Fruit fly (Drosophila melanogaster) whole organism, embryonic: ENCODE data around the gene CG6511.

Source experiments
- Ada2b ChIP-seq: fragments of 200-800 bp; sonication (Bioruptor generic); IDR thresholded peaks from 2 replicates; pipeline ENCODE4 v1.3.6; 2022; ENCODE audit warnings: missing biosample characterization, missing genetic modification characterization
- BEAF-32 ChIP-seq: fragments of 200-800 bp; sonication (Bioruptor generic); optimal IDR thresholded peaks from 3 replicates; lab custom pipeline; 2017; ENCODE audit warnings: missing biosample characterization, missing genetic modification characterization, mild to moderate bottlenecking, moderate library complexity, missing genetic modification reagents
- CG11093 ChIP-seq: fragments of 200-800 bp; sonication (Bioruptor generic); IDR thresholded peaks from 3 replicates; pipeline ENCODE4 v1.3.6; 2022; ENCODE audit warnings: missing biosample characterization, missing genetic modification characterization
- CG12219 ChIP-seq: fragments of 200-800 bp; sonication (Bioruptor generic); optimal IDR thresholded peaks from 3 replicates; lab custom pipeline; 2018; ENCODE audit warnings: missing biosample characterization, mild to moderate bottlenecking, missing genetic modification characterization
- CG12659 ChIP-seq: fragments of 200-800 bp; sonication (Bioruptor generic); optimal IDR thresholded peaks from 3 replicates; lab custom pipeline; 2017; ENCODE audit warnings: mild to moderate bottlenecking, missing biosample characterization, missing genetic modification reagents, missing genetic modification characterization
- CG12769 ChIP-seq: fragments of 200-800 bp; sonication (Bioruptor generic); optimal IDR thresholded peaks from 2 replicates; lab custom pipeline; 2019; ENCODE audit warnings: missing biosample characterization, mild to moderate bottlenecking, missing genetic modification characterization, moderate library complexity
- CG14050 ChIP-seq: fragments of 200-800 bp; sonication (Bioruptor generic); IDR thresholded peaks from 3 replicates; pipeline ENCODE4 v1.3.6; 2022; ENCODE audit warnings: missing biosample characterization, missing genetic modification characterization
- CG14965 ChIP-seq: fragments of 200-800 bp; sonication (Bioruptor generic); optimal IDR thresholded peaks from 2 replicates; lab custom pipeline; 2016; ENCODE audit warnings: missing biosample characterization, missing genetic modification characterization, borderline replicate concordance
- CG15601 ChIP-seq: fragments of 200-800 bp; sonication (Bioruptor generic); optimal IDR thresholded peaks from 3 replicates; lab custom pipeline; 2019; ENCODE audit warnings: missing biosample characterization, mild to moderate bottlenecking, missing genetic modification characterization, moderate library complexity
- CG15696 ChIP-seq: fragments of 200-800 bp; sonication (Bioruptor generic); optimal IDR thresholded peaks from 2 replicates; lab custom pipeline; 2019; ENCODE audit warnings: missing biosample characterization, mild to moderate bottlenecking, missing genetic modification characterization, moderate library complexity
- CG17568 ChIP-seq: fragments of 200-800 bp; sonication (Bioruptor generic); optimal IDR thresholded peaks from 2 replicates; lab custom pipeline; 2018; ENCODE audit warnings: missing biosample characterization, mild to moderate bottlenecking, missing genetic modification characterization, moderate library complexity
- CG17612 ChIP-seq: fragments of 200-800 bp; sonication (Bioruptor generic); IDR thresholded peaks from 2 replicates; pipeline ENCODE4 v1.3.6; 2022; ENCODE audit warnings: missing biosample characterization, missing genetic modification characterization
- CG18599 ChIP-seq: fragments of 200-800 bp; sonication (Bioruptor generic); optimal IDR thresholded peaks from 3 replicates; lab custom pipeline; 2017; ENCODE audit warnings: missing biosample characterization, missing genetic modification characterization, mild to moderate bottlenecking, moderate library complexity, missing genetic modification reagents
- CG2120 ChIP-seq: fragments of 200-800 bp; sonication (Bioruptor generic); optimal IDR thresholded peaks from 3 replicates; lab custom pipeline; 2016; ENCODE audit warnings: missing biosample characterization, missing genetic modification characterization
- CG30020 ChIP-seq: fragments of 200-800 bp; optimal IDR thresholded peaks from 2 replicates; lab custom pipeline; 2019; ENCODE audit warnings: missing biosample characterization, mild to moderate bottlenecking, missing genetic modification characterization, moderate library complexity
- CG33213 ChIP-seq: fragments of 200-800 bp; sonication (Bioruptor generic); optimal IDR thresholded peaks from 3 replicates; lab custom pipeline; 2016; ENCODE audit warnings: missing biosample characterization, missing genetic modification characterization
- CG34422 ChIP-seq: fragments of 200-800 bp; sonication (Bioruptor generic); IDR thresholded peaks from 3 replicates; pipeline ENCODE4 v1.3.6; 2022; ENCODE audit warnings: missing biosample characterization, missing genetic modification characterization
- CG4424 ChIP-seq: fragments of 200-800 bp; sonication (Bioruptor generic); optimal IDR thresholded peaks from 3 replicates; lab custom pipeline; 2016; ENCODE audit warnings: missing biosample characterization, missing genetic modification characterization
- CG4617 ChIP-seq: fragments of 200-800 bp; sonication (Bioruptor generic); optimal IDR thresholded peaks from 3 replicates; lab custom pipeline; 2016; ENCODE audit warnings: missing biosample characterization, missing genetic modification characterization, borderline replicate concordance
- CG7556 ChIP-seq: fragments of 200-800 bp; sonication (Bioruptor generic); optimal IDR thresholded peaks from 2 replicates; lab custom pipeline; 2017; ENCODE audit warnings: missing biosample characterization, mild to moderate bottlenecking, missing genetic modification characterization
- CG7745 ChIP-seq: fragments of 200-800 bp; sonication (Bioruptor generic); optimal IDR thresholded peaks from 2 replicates; lab custom pipeline; 2018; ENCODE audit warnings: missing biosample characterization, mild to moderate bottlenecking, missing genetic modification characterization, moderate library complexity
- CG8359 ChIP-seq: fragments of 200-800 bp; sonication (Bioruptor generic); optimal IDR thresholded peaks from 2 replicates; lab custom pipeline; 2017; ENCODE audit warnings: missing biosample characterization, mild to moderate bottlenecking, missing genetic modification characterization, borderline replicate concordance
- CG8765 ChIP-seq: fragments of 200-800 bp; sonication (Bioruptor generic); IDR thresholded peaks from 2 replicates; pipeline ENCODE4 v1.3.6; 2022; ENCODE audit warnings: missing biosample characterization, missing genetic modification characterization
- CoRest ChIP-seq: fragments of 200-800 bp; sonication (Bioruptor generic); optimal IDR thresholded peaks from 3 replicates; lab custom pipeline; 2018; ENCODE audit warnings: missing biosample characterization, mild to moderate bottlenecking, missing genetic modification characterization, moderate library complexity
- D19A ChIP-seq: fragments of 200-800 bp; optimal IDR thresholded peaks from 3 replicates; lab custom pipeline; 2019; ENCODE audit warnings: missing biosample characterization, mild to moderate bottlenecking, missing genetic modification characterization, moderate library complexity
- Doc2 ChIP-seq: fragments of 200-800 bp; sonication (Bioruptor generic); IDR thresholded peaks from 2 replicates; pipeline ENCODE4 v1.3.6; 2022; ENCODE audit warnings: missing biosample characterization, missing genetic modification characterization
- ERR ChIP-seq: fragments of 200-800 bp; sonication (Bioruptor generic); optimal IDR thresholded peaks from 2 replicates; lab custom pipeline; 2016; ENCODE audit warnings: missing biosample characterization, missing genetic modification characterization
- H15 ChIP-seq: fragments of 200-800 bp; sonication (Bioruptor generic); IDR thresholded peaks from 3 replicates; pipeline ENCODE4 v1.3.6; 2022; ENCODE audit warnings: missing biosample characterization, missing genetic modification characterization
- Hey ChIP-seq: fragments of 200-800 bp; sonication (Bioruptor generic); optimal IDR thresholded peaks from 3 replicates; lab custom pipeline; 2018; ENCODE audit warnings: missing biosample characterization, mild to moderate bottlenecking, missing genetic modification characterization
- Hr39 ChIP-seq: fragments of >200 bp; optimal IDR thresholded peaks from 2 replicates; lab custom pipeline; 2017
- Kr ChIP-seq: fragments of 200-800 bp; sonication (Bioruptor generic); optimal IDR thresholded peaks from 2 replicates; lab custom pipeline; 2017; ENCODE audit warnings: missing biosample characterization, mild to moderate bottlenecking, missing genetic modification characterization
- Max ChIP-seq: fragments of 200-800 bp; sonication (Bioruptor generic); optimal IDR thresholded peaks from 2 replicates; lab custom pipeline; 2016; ENCODE audit warnings: missing biosample characterization, mild to moderate bottlenecking, missing genetic modification characterization
- Spps ChIP-seq: fragments of 200-800 bp; sonication (Bioruptor generic); optimal IDR thresholded peaks from 2 replicates; lab custom pipeline; 2018; ENCODE audit warnings: missing biosample characterization, mild to moderate bottlenecking, missing genetic modification characterization
- caup ChIP-seq: fragments of 200-800 bp; sonication (Bioruptor generic); optimal IDR thresholded peaks from 3 replicates; lab custom pipeline; 2017; ENCODE audit warnings: missing biosample characterization, mild to moderate bottlenecking, missing genetic modification characterization, moderate library complexity; ENCODE audit not compliant: severe bottlenecking
- dysf ChIP-seq: fragments of 200-800 bp; sonication (Bioruptor generic); IDR thresholded peaks from 3 replicates; pipeline ENCODE4 v1.3.6; 2022; ENCODE audit warnings: missing biosample characterization, missing genetic modification characterization
- emc ChIP-seq: fragments of 200-800 bp; sonication (Bioruptor generic); optimal IDR thresholded peaks from 2 replicates; lab custom pipeline; 2016; ENCODE audit warnings: missing biosample characterization, missing genetic modification characterization
- grn ChIP-seq: fragments of 200-800 bp; sonication (Bioruptor generic); optimal IDR thresholded peaks from 3 replicates; lab custom pipeline; 2017; ENCODE audit warnings: missing biosample characterization, missing genetic modification characterization
- jigr1 ChIP-seq: fragments of 200-800 bp; sonication (Bioruptor generic); IDR thresholded peaks from 3 replicates; pipeline ENCODE4 v1.3.6; 2022; ENCODE audit warnings: missing biosample characterization, missing genetic modification characterization
- kah ChIP-seq: fragments of 200-800 bp; sonication (Bioruptor generic); optimal IDR thresholded peaks from 2 replicates; lab custom pipeline; 2018; ENCODE audit warnings: missing biosample characterization, mild to moderate bottlenecking, missing genetic modification characterization
- kay ChIP-seq: fragments of 200-800 bp; sonication (Bioruptor generic); optimal IDR thresholded peaks from 2 replicates; lab custom pipeline; 2016; ENCODE audit warnings: missing biosample characterization, missing genetic modification characterization
- nom ChIP-seq: fragments of 200-800 bp; sonication (Bioruptor generic); optimal IDR thresholded peaks from 2 replicates; lab custom pipeline; 2017; ENCODE audit warnings: missing biosample characterization, missing genetic modification characterization, mild to moderate bottlenecking, moderate library complexity, missing genetic modification reagents
- oc ChIP-seq: fragments of 200-800 bp; sonication (Bioruptor generic); optimal IDR thresholded peaks from 2 replicates; lab custom pipeline; 2018; ENCODE audit warnings: missing biosample characterization, mild to moderate bottlenecking, missing genetic modification characterization, moderate library complexity
- odd ChIP-seq: fragments of 200-800 bp; sonication (Bioruptor generic); optimal IDR thresholded peaks from 2 replicates; lab custom pipeline; 2017; ENCODE audit warnings: missing biosample characterization, mild to moderate bottlenecking, missing genetic modification characterization
- pfk ChIP-seq: fragments of 200-800 bp; sonication (Bioruptor generic); optimal IDR thresholded peaks from 2 replicates; lab custom pipeline; 2018; ENCODE audit warnings: missing biosample characterization, mild to moderate bottlenecking, missing genetic modification characterization, moderate library complexity
- pzg ChIP-seq: fragments of 200-800 bp; sonication (Bioruptor generic); optimal IDR thresholded peaks from 3 replicates; lab custom pipeline; 2018; ENCODE audit warnings: missing biosample characterization, mild to moderate bottlenecking, missing genetic modification characterization, moderate library complexity
- rib ChIP-seq: fragments of 200-800 bp; sonication (Bioruptor generic); IDR thresholded peaks from 2 replicates; pipeline ENCODE4 v1.3.6; 2022; ENCODE audit warnings: missing biosample characterization, missing genetic modification characterization
- shn ChIP-seq: fragments of 200-800 bp; sonication (Bioruptor generic); optimal IDR thresholded peaks from 3 replicates; lab custom pipeline; 2016; ENCODE audit warnings: missing biosample characterization, missing genetic modification characterization
- sug ChIP-seq: fragments of 200-800 bp; optimal IDR thresholded peaks from 2 replicates; lab custom pipeline; 2019; ENCODE audit warnings: missing biosample characterization, mild to moderate bottlenecking, missing genetic modification characterization, moderate library complexity
- ttk ChIP-seq: fragments of 200-800 bp; sonication (Bioruptor generic); IDR thresholded peaks from 2 replicates; pipeline ENCODE4 v2.1.2; 2022; ENCODE audit warnings: missing biosample characterization, missing genetic modification characterization
- wek ChIP-seq: fragments of 200-800 bp; sonication (Bioruptor generic); optimal IDR thresholded peaks from 3 replicates; lab custom pipeline; 2018; ENCODE audit warnings: missing biosample characterization, mild to moderate bottlenecking, missing genetic modification characterization, moderate library complexity

CG6511 gene

DNA sequence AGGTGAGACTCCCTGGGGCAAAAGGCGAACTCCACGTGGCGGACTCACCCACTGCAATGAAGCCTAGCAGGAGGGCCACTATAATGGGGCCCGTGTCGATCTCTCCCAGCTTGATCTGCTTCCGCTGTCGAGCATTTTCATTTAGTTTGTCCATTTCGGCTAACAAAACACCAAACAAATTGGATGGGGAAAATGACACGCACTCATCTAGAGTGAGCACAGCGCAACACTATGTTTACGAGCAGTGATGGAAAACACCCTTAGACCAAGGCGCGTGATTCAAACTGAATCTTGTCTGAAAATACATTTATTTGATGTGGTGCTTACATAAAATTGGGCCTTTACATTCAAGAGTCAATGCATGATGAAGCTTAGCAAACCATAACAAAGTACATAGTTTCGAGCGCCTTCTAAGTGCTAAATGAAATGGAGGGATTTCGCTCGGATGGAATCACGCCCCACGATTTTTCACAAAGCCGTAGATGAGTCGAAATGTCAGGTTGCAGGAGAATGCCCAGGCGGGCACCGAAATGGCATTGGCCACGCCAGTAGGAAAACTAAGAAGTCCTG, 1.0 kb upstream of the CG6511 start, which contains the start of gene SrpRbeta (continued):
- TF ChIP-seq CG7556 (GFP tag; lab: Kevin White, UChicago) (no peak), CG14965 (no peak), CG2120 (GFP tag; lab: Kevin White, UChicago) (peak; percentile 69), Hey (tag; lab: Kevin White, UChicago) (no peak), CG18599 (GFP tag; lab: Kevin White, UChicago) (peak; percentile 24), CG34422 (peak; percentile 35; the same call in 1 of the 3 replicates), Spps (tag; lab: Kevin White, UChicago) (no peak), caup (GFP tag; lab: Kevin White, UChicago) (peak; percentile 14), CG30020 (tag; lab: Kevin White, UChicago) (no peak), CG11093 (GFP tag; lab: Robert Waterston, UW) (no peak), odd (GFP tag; lab: Kevin White, UChicago) (no peak), CG4424 (GFP tag; lab: Kevin White, UChicago) (peak; percentile 21), Kr (no peak), sug (tag; lab: Kevin White, UChicago) (peak; percentile 20), BEAF-32 (GFP tag; lab: Kevin White, UChicago) (peak; percentile 15), Ada2b (GFP tag; lab: Robert Waterston, UW) (0 out of 2 replicates have a peak, but pooled peaks have one; percentile 3), CoRest (tag; lab: Kevin White, UChicago) (no peak), CG8765 (GFP tag; lab: Robert Waterston, UW) (no peak), CG17568 (GFP tag; lab: Kevin White, UChicago) (no peak), D19A (tag; lab: Kevin White, UChicago) (no peak), wek (GFP tag; lab: Kevin White, UChicago) (no peak), pfk (GFP tag; lab: Kevin White, UChicago) (no peak), grn (GFP tag; lab: Kevin White, UChicago) (no peak), kah (GFP tag; lab: Kevin White, UChicago) (no peak), H15 (GFP tag; lab: Robert Waterston, UW) (no peak), CG4617 (GFP tag; lab: Kevin White, UChicago) (peak; percentile 22), nom (GFP tag; lab: Kevin White, UChicago) (peak; percentile 40), CG14050 (GFP tag; lab: Robert Waterston, UW) (no peak), kay (GFP tag; lab: Kevin White, UChicago) (peak; percentile 37), dysf (GFP tag; lab: Robert Waterston, UW) (0 out of 3 replicates have a peak, but pooled peaks have one; percentile 18), Hr39 (no peak), CG7745 (tag; lab: Kevin White, UChicago) (no peak), CG15696 (tag; lab: Kevin White, UChicago) (no peak), emc (no peak), Max (peak; percentile 26), CG12769 (tag; lab: Kevin White, UChicago) (peak; percentile 34), rib (GFP tag; lab: Robert Waterston, UW) (no peak), Doc2 (GFP tag; lab: Robert Waterston, UW) (no peak), pzg (GFP tag; lab: Kevin White, UChicago) (peak; percentile 65), ERR (peak; percentile 43), CG33213 (GFP tag; lab: Kevin White, UChicago) (peak; percentile 54), ttk (GFP tag; lab: Robert Waterston, UW) (no peak), shn (GFP tag; lab: Kevin White, UChicago) (peak; percentile 14), jigr1 (GFP tag; lab: Robert Waterston, UW) (no peak), CG17612 (no peak), CG12219 (no peak), CG15601 (no peak), CG12659 (GFP tag; lab: Kevin White, UChicago) (peak; percentile 47), CG8359 (GFP tag; lab: Kevin White, UChicago) (no peak), oc (tag; lab: Kevin White, UChicago) (no peak)
